Fruit fly (Drosophila melanogaster) whole organism, embryonic: ENCODE data around the gene CG10694.

Experiments
- Adf1 ChIP-seq: fragments of 200-800 bp; sonication (Bioruptor generic); IDR thresholded peaks from 2 replicates; pipeline ENCODE4 v1.3.6; 2022; ENCODE audit warnings: missing biosample characterization, missing genetic modification characterization
- Asciz ChIP-seq: fragments of 200-800 bp; sonication (Bioruptor generic); optimal IDR thresholded peaks from 2 replicates; lab custom pipeline; 2017; ENCODE audit warnings: missing biosample characterization, mild to moderate bottlenecking, missing genetic modification characterization, missing genetic modification reagents
- CG10366 ChIP-seq: fragments of 200-800 bp; sonication (Bioruptor generic); IDR thresholded peaks from 2 replicates; pipeline ENCODE4 v1.3.6; 2022; ENCODE audit warnings: missing biosample characterization, missing genetic modification characterization
- CG11085 ChIP-seq: fragments of 200-800 bp; sonication (Bioruptor generic); IDR thresholded peaks from 2 replicates; pipeline ENCODE4 v1.3.6; 2022; ENCODE audit warnings: missing biosample characterization, missing genetic modification characterization
- CG11695 ChIP-seq: fragments of 200-800 bp; sonication (Bioruptor generic); IDR thresholded peaks from 3 replicates; pipeline ENCODE4 v1.3.6; 2022; ENCODE audit warnings: missing biosample characterization, missing genetic modification characterization
- CG11696 ChIP-seq: fragments of 200-800 bp; sonication (Bioruptor generic); IDR thresholded peaks from 2 replicates; pipeline ENCODE4 v1.3.6; 2022; ENCODE audit warnings: missing biosample characterization, missing genetic modification characterization
- CG12071 ChIP-seq: fragments of 200-800 bp; sonication (Bioruptor generic); optimal IDR thresholded peaks from 3 replicates; lab custom pipeline; 2018; ENCODE audit warnings: missing biosample characterization, mild to moderate bottlenecking, missing genetic modification characterization
- CG12744 ChIP-seq: fragments of 200-800 bp; sonication (Bioruptor generic); optimal IDR thresholded peaks from 2 replicates; lab custom pipeline; 2016; ENCODE audit warnings: missing biosample characterization, missing genetic modification characterization
- CG15269 ChIP-seq: fragments of 200-800 bp; sonication (Bioruptor generic); optimal IDR thresholded peaks from 2 replicates; lab custom pipeline; 2018; ENCODE audit warnings: missing biosample characterization, mild to moderate bottlenecking, missing genetic modification characterization, moderate library complexity
- CG18599 ChIP-seq: fragments of 200-800 bp; sonication (Bioruptor generic); optimal IDR thresholded peaks from 3 replicates; lab custom pipeline; 2017; ENCODE audit warnings: missing biosample characterization, missing genetic modification characterization, mild to moderate bottlenecking, moderate library complexity, missing genetic modification reagents
- CG2678 ChIP-seq: fragments of 200-800 bp; sonication (Bioruptor generic); optimal IDR thresholded peaks from 3 replicates; lab custom pipeline; 2019; ENCODE audit warnings: missing biosample characterization, mild to moderate bottlenecking, missing genetic modification characterization, moderate library complexity
- CG31441 ChIP-seq: fragments of 200-800 bp; sonication (Bioruptor generic); IDR thresholded peaks from 2 replicates; pipeline ENCODE4 v1.3.6; 2022; ENCODE audit warnings: missing biosample characterization, missing genetic modification characterization
- CG33557 ChIP-seq: fragments of 200-800 bp; sonication (Bioruptor generic); optimal IDR thresholded peaks from 2 replicates; lab custom pipeline; 2019; ENCODE audit warnings: missing biosample characterization, mild to moderate bottlenecking, missing genetic modification characterization, moderate library complexity
- CG4328 ChIP-seq: fragments of 200-800 bp; sonication (Bioruptor generic); optimal IDR thresholded peaks from 3 replicates; lab custom pipeline; 2017; ENCODE audit warnings: missing biosample characterization, missing genetic modification reagents, missing genetic modification characterization
- CG4404 ChIP-seq: fragments of 200-800 bp; sonication (Bioruptor generic); IDR thresholded peaks from 2 replicates; pipeline ENCODE4 v1.3.6; 2022; ENCODE audit warnings: missing biosample characterization, missing genetic modification characterization
- CG4424 ChIP-seq: fragments of 200-800 bp; sonication (Bioruptor generic); optimal IDR thresholded peaks from 3 replicates; lab custom pipeline; 2016; ENCODE audit warnings: missing biosample characterization, missing genetic modification characterization
- CG6683 ChIP-seq: fragments of 200-800 bp; sonication (Bioruptor generic); optimal IDR thresholded peaks from 2 replicates; lab custom pipeline; 2017; ENCODE audit warnings: missing biosample characterization, mild to moderate bottlenecking, missing genetic modification characterization, missing genetic modification reagents
- CG6813 ChIP-seq: fragments of 200-800 bp; sonication (Bioruptor generic); optimal IDR thresholded peaks from 2 replicates; lab custom pipeline; 2017; ENCODE audit warnings: missing biosample characterization, missing genetic modification characterization, mild to moderate bottlenecking, moderate library complexity, missing genetic modification reagents
- CG7556 ChIP-seq: fragments of 200-800 bp; sonication (Bioruptor generic); optimal IDR thresholded peaks from 2 replicates; lab custom pipeline; 2017; ENCODE audit warnings: missing biosample characterization, mild to moderate bottlenecking, missing genetic modification characterization
- CG7839 ChIP-seq: fragments of 200-800 bp; sonication (Bioruptor generic); optimal IDR thresholded peaks from 3 replicates; lab custom pipeline; 2018; ENCODE audit warnings: missing biosample characterization, mild to moderate bottlenecking, missing genetic modification characterization, moderate library complexity
- CHES-1-like ChIP-seq: fragments of 200-800 bp; sonication (Bioruptor generic); optimal IDR thresholded peaks from 2 replicates; lab custom pipeline; 2016; ENCODE audit warnings: missing biosample characterization, missing genetic modification characterization
- Dad ChIP-seq: fragments of 200-800 bp; sonication (Bioruptor generic); optimal IDR thresholded peaks from 3 replicates; lab custom pipeline; 2016; ENCODE audit warnings: missing biosample characterization, missing genetic modification characterization
- Deaf1 ChIP-seq: fragments of 200-800 bp; optimal IDR thresholded peaks from 3 replicates; lab custom pipeline; 2019; ENCODE audit warnings: missing biosample characterization, mild to moderate bottlenecking, missing genetic modification characterization, moderate library complexity
- Dip2 ChIP-seq: fragments of 200-800 bp; sonication (Bioruptor generic); IDR thresholded peaks from 2 replicates; pipeline ENCODE4 v1.3.6; 2022; ENCODE audit warnings: missing biosample characterization, missing genetic modification characterization
- Drgx ChIP-seq: fragments of 200-800 bp; sonication (Bioruptor generic); IDR thresholded peaks from 2 replicates; pipeline ENCODE4 v1.3.6; 2022; ENCODE audit warnings: missing biosample characterization, missing genetic modification characterization
- ERR ChIP-seq: fragments of 200-800 bp; sonication (Bioruptor generic); optimal IDR thresholded peaks from 2 replicates; lab custom pipeline; 2016; ENCODE audit warnings: missing biosample characterization, missing genetic modification characterization
- Fer3 ChIP-seq: fragments of 200-800 bp; sonication (Bioruptor generic); optimal IDR thresholded peaks from 2 replicates; lab custom pipeline; 2018; ENCODE audit warnings: missing biosample characterization, mild to moderate bottlenecking, missing genetic modification characterization, moderate library complexity
- H2.0 ChIP-seq: fragments of 200-800 bp; sonication (Bioruptor generic); IDR thresholded peaks from 2 replicates; pipeline ENCODE4 v1.3.6; 2022; ENCODE audit warnings: missing biosample characterization, missing genetic modification characterization
- HLH54F ChIP-seq: fragments of 200-800 bp; sonication (Bioruptor generic); optimal IDR thresholded peaks from 3 replicates; lab custom pipeline; 2016; ENCODE audit warnings: missing biosample characterization, missing genetic modification characterization
- Med ChIP-seq: fragments of 200-800 bp; sonication (Bioruptor generic); peaks from one replicate; lab custom pipeline; 2016; ENCODE audit warnings: missing biosample characterization, missing genetic modification characterization, mild to moderate bottlenecking, inconsistent platforms, moderate library complexity
- Nf-YA ChIP-seq: fragments of 200-800 bp; sonication (Bioruptor generic); IDR thresholded peaks from 2 replicates; pipeline ENCODE4 v1.3.6; 2022; ENCODE audit warnings: missing biosample characterization, missing genetic modification characterization
- Poxn ChIP-seq: fragments of 200-800 bp; sonication (Bioruptor generic); IDR thresholded peaks from 2 replicates; pipeline ENCODE4 v1.3.6; 2022; ENCODE audit warnings: missing biosample characterization, missing genetic modification characterization
- Xrp1 ChIP-seq: fragments of 200-800 bp; sonication (Bioruptor generic); IDR thresholded peaks from 2 replicates; pipeline ENCODE4 v1.3.6; 2022; ENCODE audit warnings: missing biosample characterization, missing genetic modification characterization
- bigmax ChIP-seq: fragments of 200-800 bp; sonication (Bioruptor generic); optimal IDR thresholded peaks from 2 replicates; lab custom pipeline; 2018; ENCODE audit warnings: missing biosample characterization, mild to moderate bottlenecking, missing genetic modification characterization
- dmrt99B ChIP-seq: fragments of 200-800 bp; sonication (Bioruptor generic); optimal IDR thresholded peaks from 2 replicates; lab custom pipeline; 2018; ENCODE audit warnings: missing biosample characterization, mild to moderate bottlenecking, missing genetic modification characterization, moderate library complexity
- dysf ChIP-seq: fragments of 200-800 bp; sonication (Bioruptor generic); IDR thresholded peaks from 3 replicates; pipeline ENCODE4 v1.3.6; 2022; ENCODE audit warnings: missing biosample characterization, missing genetic modification characterization
- ewg ChIP-seq: fragments of 200-800 bp; sonication (Bioruptor generic); optimal IDR thresholded peaks from 3 replicates; lab custom pipeline; 2017; ENCODE audit warnings: mild to moderate bottlenecking, missing biosample characterization, missing genetic modification reagents, missing genetic modification characterization
- lola ChIP-seq, 3 experiments: fragments of >200 bp in 2 of 3; fragments of 200-800 bp in 1 of 3; sonication (Bioruptor generic) in 1 of 3; optimal IDR thresholded peaks; 2 replicates each; lab custom pipeline; 2017 to 2019; ENCODE audit warnings: missing biosample characterization in 3 of 3, missing genetic modification characterization in 3 of 3, mild to moderate bottlenecking in 1 of 3, moderate library complexity in 1 of 3
- nerfin-2 ChIP-seq: fragments of 200-800 bp; sonication (Bioruptor generic); IDR thresholded peaks from 2 replicates; pipeline ENCODE4 v1.3.6; 2022; ENCODE audit warnings: missing biosample characterization, missing genetic modification characterization; ENCODE audit not compliant: partially characterized antibody
- pan ChIP-seq, 4 experiments: fragments of >200 bp in 3 of 4; fragments of 200-800 bp in 1 of 4; sonication (Bioruptor generic) in 1 of 4; optimal IDR thresholded peaks in 3 of 4; IDR thresholded peaks in 1 of 4; 2 replicates each; pipeline versions ENCODE4 v1.3.6 to Lab custom; 2017 to 2022; ENCODE audit warnings: missing biosample characterization in 2 of 4, missing genetic modification characterization in 2 of 4, mixed read lengths in 1 of 4
- ro ChIP-seq: fragments of 200-800 bp; sonication (Bioruptor generic); IDR thresholded peaks from 2 replicates; pipeline ENCODE4 v1.3.6; 2022; ENCODE audit warnings: missing biosample characterization, missing genetic modification characterization
- sens ChIP-seq: fragments of 200-800 bp; sonication (Bioruptor generic); peaks from one replicate; lab custom pipeline; 2016; ENCODE audit warnings: missing biosample characterization, missing genetic modification characterization
- slbo ChIP-seq: fragments of 200-800 bp; sonication (Bioruptor generic); IDR thresholded peaks from 2 replicates; pipeline ENCODE4 v1.3.6; 2022; ENCODE audit warnings: missing biosample characterization, missing genetic modification characterization
- slp2 ChIP-seq: fragments of 200-800 bp; sonication (Bioruptor generic); optimal IDR thresholded peaks from 2 replicates; lab custom pipeline; 2016; ENCODE audit warnings: missing biosample characterization, missing genetic modification characterization
- tin ChIP-seq: fragments of 200-800 bp; sonication (Bioruptor generic); optimal IDR thresholded peaks from 3 replicates; lab custom pipeline; 2016; ENCODE audit warnings: missing biosample characterization, missing genetic modification characterization
- twi ChIP-seq: fragments of 200-800 bp; optimal IDR thresholded peaks from 2 replicates; lab custom pipeline; 2019; ENCODE audit warnings: missing biosample characterization, mild to moderate bottlenecking, missing genetic modification characterization, moderate library complexity
- unc-4 ChIP-seq: fragments of 200-800 bp; sonication (Bioruptor generic); IDR thresholded peaks from 2 replicates; pipeline ENCODE4 v1.3.6; 2022; ENCODE audit warnings: missing biosample characterization, missing genetic modification characterization; ENCODE audit not compliant: partially characterized antibody
- zen ChIP-seq: fragments of 200-800 bp; sonication (Bioruptor generic); optimal IDR thresholded peaks from 3 replicates; lab custom pipeline; 2018; ENCODE audit warnings: missing biosample characterization, mild to moderate bottlenecking, missing genetic modification characterization, moderate library complexity
- zen2 ChIP-seq: fragments of 200-800 bp; sonication (Bioruptor generic); IDR thresholded peaks from 3 replicates; pipeline ENCODE4 v1.3.6; 2022; ENCODE audit warnings: missing biosample characterization, missing genetic modification characterization; ENCODE audit not compliant: partially characterized antibody

Gene CG10694

DNA sequence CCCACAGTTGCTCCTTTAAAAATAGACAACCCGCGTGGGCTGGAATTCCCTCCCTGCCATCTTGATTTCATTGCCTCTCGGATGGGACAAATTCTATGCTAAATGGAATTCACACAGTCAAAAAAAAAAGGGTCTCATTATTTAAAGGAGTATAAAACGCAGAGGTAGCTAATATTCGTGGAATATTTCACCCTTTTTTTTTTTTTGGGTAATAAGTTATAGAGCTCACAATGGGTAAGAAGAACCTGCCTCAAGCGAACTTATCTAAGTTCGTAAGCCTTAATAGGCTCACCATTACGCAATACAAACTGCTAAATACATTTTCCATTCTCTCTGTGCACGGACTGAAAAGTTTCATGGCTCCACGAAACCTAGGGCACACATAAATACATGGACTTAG is 33.5 kb upstream of the CG10694 start (continued):
- TF ChIP-seq pan (optimal IDR thresholded peaks at IDR 0.05; lab: Kevin White, UChicago) (no peak), pan (GFP tag; optimal IDR thresholded peaks at IDR 0.05 in 1 of 2, IDR thresholded peaks at IDR 0.05 in 1 of 2) (no peak), twi (tag; lab: Kevin White, UChicago) (no peak), CHES-1-like (no peak), CG6813 (GFP tag; lab: Kevin White, UChicago) (peak; percentile 1), Fer3 (tag; lab: Kevin White, UChicago) (peak; percentile 40), CG7839 (tag; lab: Kevin White, UChicago) (peak; percentile 44), slp2 (no peak), CG11085 (no peak), dmrt99B (tag; lab: Kevin White, UChicago) (peak; percentile 23), CG4404 (GFP tag; lab: Robert Waterston, UW) (no peak), CG15269 (peak; percentile 45), tin (GFP tag; lab: Kevin White, UChicago) (no peak)

DNA sequence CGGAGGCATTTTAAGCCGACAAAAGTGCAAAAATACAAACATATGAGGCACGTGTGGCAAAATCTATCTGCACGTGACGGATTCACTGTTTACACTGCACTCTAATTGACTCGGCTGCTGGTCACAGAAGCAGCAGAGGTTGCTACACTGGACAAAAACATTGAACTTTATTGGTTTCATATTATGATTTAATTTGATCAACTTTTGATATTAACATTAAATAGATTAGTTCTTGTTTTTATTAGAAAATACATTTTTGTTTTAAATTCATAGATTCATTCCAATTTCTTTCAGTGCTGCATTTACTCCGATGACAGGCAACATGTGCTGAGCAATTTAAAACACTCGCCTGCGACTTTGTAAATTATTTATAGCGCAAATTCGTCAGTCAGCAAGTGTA is 28.1 kb upstream of the CG10694 start:
- TF ChIP-seq Med (GFP tag; lab: Kevin White, UChicago) (peak; percentile 52), slbo (GFP tag; lab: Robert Waterston, UW) (peak; percentile 57), CG11695 (GFP tag; lab: Robert Waterston, UW) (0 out of 3 replicates have a peak, but pooled peaks have one; percentile 23), twi (tag; lab: Kevin White, UChicago) (peak; percentile 62), lola (GFP tag; optimal IDR thresholded peaks at IDR 0.05; lab: Kevin White, UChicago) (no peak), Asciz (GFP tag; lab: Kevin White, UChicago) (no peak), Dip2 (GFP tag; lab: Robert Waterston, UW) (no peak), Adf1 (no peak), CG4424 (GFP tag; lab: Kevin White, UChicago) (no peak), Poxn (GFP tag; lab: Robert Waterston, UW) (no peak), bigmax (GFP tag; lab: Kevin White, UChicago) (no peak), Dad (GFP tag; lab: Kevin White, UChicago) (no peak), CG6683 (GFP tag; lab: Kevin White, UChicago) (no peak), Drgx (GFP tag; lab: Robert Waterston, UW) (0 out of 2 replicates have a peak, but pooled peaks have one; percentile 38), HLH54F (GFP tag; lab: Kevin White, UChicago) (no peak), CG12744 (GFP tag; lab: Kevin White, UChicago) (no peak), CG2678 (tag; lab: Kevin White, UChicago) (peak; percentile 27), CG4328 (GFP tag; lab: Kevin White, UChicago) (no peak), CG18599 (GFP tag; lab: Kevin White, UChicago) (peak; percentile 8), zen2 (no peak), ewg (GFP tag; lab: Kevin White, UChicago) (no peak), dysf (GFP tag; lab: Robert Waterston, UW) (peak; percentile 27; the same call in 1 of the 3 replicates), nerfin-2 (GFP tag; lab: Robert Waterston, UW) (no peak), CG31441 (no peak), CG11696 (no peak), Xrp1 (GFP tag; lab: Robert Waterston, UW) (peak; percentile 27; the same call in 1 of the 2 replicates), CG33557 (GFP tag; lab: Kevin White, UChicago) (no peak), CG10366 (no peak), CG7556 (GFP tag; lab: Kevin White, UChicago) (no peak), Deaf1 (tag; lab: Kevin White, UChicago) (no peak), CG12071 (GFP tag; lab: Kevin White, UChicago) (no peak), ERR (GFP tag; lab: Kevin White, UChicago) (no peak), CG7839 (tag; lab: Kevin White, UChicago) (peak; percentile 19), zen (no peak), unc-4 (no peak), H2.0 (GFP tag; lab: Robert Waterston, UW) (no peak), Nf-YA (GFP tag; lab: Robert Waterston, UW) (no peak), ro (GFP tag; lab: Robert Waterston, UW) (no peak), sens (peak; percentile 18)
